Fruit fly (Drosophila melanogaster) whole organism, embryonic: ENCODE data around the gene HP1c.
A peak's percentile ranks its signal among the peaks of the same experiment; 100 is the strongest.

Source experiments
- B-H2 ChIP-seq: fragments of 200-800 bp; sonication (Bioruptor generic); optimal IDR thresholded peaks from 2 replicates; lab custom pipeline; 2018; ENCODE audit warnings: missing biosample characterization, mild to moderate bottlenecking, missing genetic modification characterization
- BtbVII ChIP-seq: fragments of 200-800 bp; sonication (Bioruptor generic); optimal IDR thresholded peaks from 3 replicates; lab custom pipeline; 2017; ENCODE audit warnings: missing biosample characterization, mild to moderate bottlenecking, missing genetic modification characterization
- CG11085 ChIP-seq: fragments of 200-800 bp; sonication (Bioruptor generic); IDR thresholded peaks from 2 replicates; pipeline ENCODE4 v1.3.6; 2022; ENCODE audit warnings: missing biosample characterization, missing genetic modification characterization
- CG11093 ChIP-seq: fragments of 200-800 bp; sonication (Bioruptor generic); IDR thresholded peaks from 3 replicates; pipeline ENCODE4 v1.3.6; 2022; ENCODE audit warnings: missing biosample characterization, missing genetic modification characterization
- CG12659 ChIP-seq: fragments of 200-800 bp; sonication (Bioruptor generic); optimal IDR thresholded peaks from 3 replicates; lab custom pipeline; 2017; ENCODE audit warnings: mild to moderate bottlenecking, missing biosample characterization, missing genetic modification reagents, missing genetic modification characterization
- CG12744 ChIP-seq: fragments of 200-800 bp; sonication (Bioruptor generic); optimal IDR thresholded peaks from 2 replicates; lab custom pipeline; 2016; ENCODE audit warnings: missing biosample characterization, missing genetic modification characterization
- CG12942 ChIP-seq: fragments of 200-800 bp; sonication (Bioruptor generic); optimal IDR thresholded peaks from 3 replicates; lab custom pipeline; 2016; ENCODE audit warnings: missing biosample characterization, missing genetic modification characterization
- CG13894 ChIP-seq: fragments of 200-800 bp; sonication (Bioruptor generic); optimal IDR thresholded peaks from 3 replicates; lab custom pipeline; 2018; ENCODE audit warnings: missing biosample characterization, mild to moderate bottlenecking, missing genetic modification characterization, moderate library complexity
- CG15073 ChIP-seq: fragments of 200-800 bp; sonication (Bioruptor generic); optimal IDR thresholded peaks from 2 replicates; lab custom pipeline; 2016; ENCODE audit warnings: missing biosample characterization, missing genetic modification characterization
- CG1647 ChIP-seq: fragments of 200-800 bp; sonication (Bioruptor generic); optimal IDR thresholded peaks from 3 replicates; lab custom pipeline; 2016; ENCODE audit warnings: missing biosample characterization, missing genetic modification characterization
- CG17359 ChIP-seq: fragments of 200-800 bp; sonication (Bioruptor generic); optimal IDR thresholded peaks from 3 replicates; lab custom pipeline; 2018; ENCODE audit warnings: missing biosample characterization, mild to moderate bottlenecking, missing genetic modification characterization, moderate library complexity
- CG1832 ChIP-seq: fragments of 200-800 bp; sonication (Bioruptor generic); optimal IDR thresholded peaks from 2 replicates; lab custom pipeline; 2017; ENCODE audit warnings: missing biosample characterization, mild to moderate bottlenecking, missing genetic modification characterization, inconsistent platforms
- CG2120 ChIP-seq: fragments of 200-800 bp; sonication (Bioruptor generic); optimal IDR thresholded peaks from 3 replicates; lab custom pipeline; 2016; ENCODE audit warnings: missing biosample characterization, missing genetic modification characterization
- CG2199 ChIP-seq: fragments of 200-800 bp; sonication (Bioruptor generic); IDR thresholded peaks from 3 replicates; pipeline ENCODE4 v1.3.6; 2022; ENCODE audit warnings: missing biosample characterization, missing genetic modification characterization
- CG2678 ChIP-seq: fragments of 200-800 bp; sonication (Bioruptor generic); optimal IDR thresholded peaks from 3 replicates; lab custom pipeline; 2019; ENCODE audit warnings: missing biosample characterization, mild to moderate bottlenecking, missing genetic modification characterization, moderate library complexity
- CG2712 ChIP-seq: fragments of 200-800 bp; optimal IDR thresholded peaks from 3 replicates; lab custom pipeline; 2019; ENCODE audit warnings: missing biosample characterization, mild to moderate bottlenecking, missing genetic modification characterization, moderate library complexity
- CG2875 ChIP-seq: fragments of 200-800 bp; sonication (Bioruptor generic); optimal IDR thresholded peaks from 2 replicates; lab custom pipeline; 2017; ENCODE audit warnings: missing biosample characterization, mild to moderate bottlenecking, missing genetic modification characterization, missing genetic modification reagents
- CG30020 ChIP-seq: fragments of 200-800 bp; optimal IDR thresholded peaks from 2 replicates; lab custom pipeline; 2019; ENCODE audit warnings: missing biosample characterization, mild to moderate bottlenecking, missing genetic modification characterization, moderate library complexity
- CG3281 ChIP-seq: fragments of 200-800 bp; sonication (Bioruptor generic); optimal IDR thresholded peaks from 3 replicates; lab custom pipeline; 2017; ENCODE audit warnings: missing biosample characterization, mild to moderate bottlenecking, missing genetic modification characterization
- CG3407 ChIP-seq: fragments of 200-800 bp; sonication (Bioruptor generic); optimal IDR thresholded peaks from 2 replicates; lab custom pipeline; 2018; ENCODE audit warnings: missing biosample characterization, mild to moderate bottlenecking, missing genetic modification characterization
- CG6654 ChIP-seq: fragments of 200-800 bp; sonication (Bioruptor generic); optimal IDR thresholded peaks from 2 replicates; lab custom pipeline; 2017; ENCODE audit warnings: missing biosample characterization, mild to moderate bottlenecking, missing genetic modification characterization
- CG6813 ChIP-seq: fragments of 200-800 bp; sonication (Bioruptor generic); optimal IDR thresholded peaks from 2 replicates; lab custom pipeline; 2017; ENCODE audit warnings: missing biosample characterization, missing genetic modification characterization, mild to moderate bottlenecking, moderate library complexity, missing genetic modification reagents
- CG7372 ChIP-seq: fragments of 200-800 bp; sonication (Bioruptor generic); IDR thresholded peaks from 2 replicates; pipeline ENCODE4 v1.3.6; 2022; ENCODE audit warnings: missing biosample characterization, missing genetic modification characterization
- CG8478 ChIP-seq: fragments of >200 bp; optimal IDR thresholded peaks from 2 replicates; lab custom pipeline; 2018
- CG8765 ChIP-seq: fragments of 200-800 bp; sonication (Bioruptor generic); IDR thresholded peaks from 2 replicates; pipeline ENCODE4 v1.3.6; 2022; ENCODE audit warnings: missing biosample characterization, missing genetic modification characterization
- CHES-1-like ChIP-seq: fragments of 200-800 bp; sonication (Bioruptor generic); optimal IDR thresholded peaks from 2 replicates; lab custom pipeline; 2016; ENCODE audit warnings: missing biosample characterization, missing genetic modification characterization
- Hr3 ChIP-seq: fragments of 200-800 bp; sonication (Bioruptor generic); optimal IDR thresholded peaks from 3 replicates; lab custom pipeline; 2016; ENCODE audit warnings: missing biosample characterization, missing genetic modification characterization
- MESR4 ChIP-seq: fragments of 200-800 bp; sonication (Bioruptor generic); optimal IDR thresholded peaks from 2 replicates; lab custom pipeline; 2018; ENCODE audit warnings: missing biosample characterization, mild to moderate bottlenecking, missing genetic modification characterization, moderate library complexity
- Meics ChIP-seq: fragments of 200-800 bp; sonication (Bioruptor generic); optimal IDR thresholded peaks from 2 replicates; lab custom pipeline; 2017; ENCODE audit warnings: missing biosample characterization, mild to moderate bottlenecking, missing genetic modification characterization
- NFAT ChIP-seq: fragments of 200-800 bp; sonication (Bioruptor generic); IDR thresholded peaks from 2 replicates; pipeline ENCODE4 v1.3.6; 2022; ENCODE audit warnings: missing biosample characterization, missing genetic modification characterization
- Vsx1 ChIP-seq: fragments of 200-800 bp; sonication (Bioruptor generic); optimal IDR thresholded peaks from 2 replicates; lab custom pipeline; 2017; ENCODE audit warnings: missing biosample characterization, mild to moderate bottlenecking, missing genetic modification characterization, missing genetic modification reagents
- ap ChIP-seq: fragments of 200-800 bp; sonication (Bioruptor generic); IDR thresholded peaks from 2 replicates; pipeline ENCODE4 v1.3.6; 2022; ENCODE audit warnings: missing biosample characterization, missing genetic modification characterization
- bowl ChIP-seq: fragments of 200-800 bp; sonication (Bioruptor generic); IDR thresholded peaks from 2 replicates; pipeline ENCODE4 v1.3.6; 2022; ENCODE audit warnings: missing biosample characterization, missing genetic modification characterization
- cas ChIP-seq: fragments of 200-800 bp; sonication (Bioruptor generic); IDR thresholded peaks from 2 replicates; pipeline ENCODE4 v1.3.6; 2022; ENCODE audit warnings: missing biosample characterization, missing genetic modification characterization
- ci ChIP-seq: fragments of 200-800 bp; sonication (Bioruptor generic); IDR thresholded peaks from 3 replicates; pipeline ENCODE4 v1.3.6; 2022; ENCODE audit warnings: missing biosample characterization, missing genetic modification characterization
- crol ChIP-seq: fragments of 200-800 bp; sonication (Bioruptor generic); IDR thresholded peaks from 2 replicates; pipeline ENCODE4 v1.3.6; 2022; ENCODE audit warnings: missing biosample characterization, missing genetic modification characterization
- fru ChIP-seq: fragments of >200 bp; optimal IDR thresholded peaks from 2 replicates; lab custom pipeline; 2017
- gem ChIP-seq: fragments of 200-800 bp; sonication (Bioruptor generic); optimal IDR thresholded peaks from 2 replicates; lab custom pipeline; 2019; ENCODE audit warnings: missing biosample characterization, mild to moderate bottlenecking, missing genetic modification characterization, moderate library complexity
- hbn ChIP-seq: fragments of 200-800 bp; sonication (Bioruptor generic); IDR thresholded peaks from 2 replicates; pipeline ENCODE4 v1.3.6; 2022; ENCODE audit warnings: missing biosample characterization, missing genetic modification characterization; ENCODE audit not compliant: partially characterized antibody
- jing ChIP-seq: fragments of 200-800 bp; sonication (Bioruptor generic); optimal IDR thresholded peaks from 2 replicates; lab custom pipeline; 2018; ENCODE audit warnings: missing biosample characterization, mild to moderate bottlenecking, missing genetic modification characterization
- kah ChIP-seq: fragments of 200-800 bp; sonication (Bioruptor generic); optimal IDR thresholded peaks from 2 replicates; lab custom pipeline; 2018; ENCODE audit warnings: missing biosample characterization, mild to moderate bottlenecking, missing genetic modification characterization
- lbe ChIP-seq: fragments of 200-800 bp; sonication (Bioruptor generic); optimal IDR thresholded peaks from 2 replicates; lab custom pipeline; 2016; ENCODE audit warnings: missing biosample characterization, mild to moderate bottlenecking, missing genetic modification characterization
- lilli ChIP-seq: fragments of 200-800 bp; sonication (Bioruptor generic); optimal IDR thresholded peaks from 3 replicates; lab custom pipeline; 2016; ENCODE audit warnings: missing biosample characterization, missing genetic modification characterization
- oc ChIP-seq: fragments of 200-800 bp; sonication (Bioruptor generic); optimal IDR thresholded peaks from 2 replicates; lab custom pipeline; 2018; ENCODE audit warnings: missing biosample characterization, mild to moderate bottlenecking, missing genetic modification characterization, moderate library complexity
- p53 ChIP-seq: fragments of 200-800 bp; sonication (Bioruptor generic); optimal IDR thresholded peaks from 2 replicates; lab custom pipeline; 2016; ENCODE audit warnings: missing biosample characterization, missing genetic modification characterization
- stc ChIP-seq: fragments of 200-800 bp; sonication (Bioruptor generic); IDR thresholded peaks from 2 replicates; pipeline ENCODE4 v1.3.6; 2022; ENCODE audit warnings: missing biosample characterization, missing genetic modification characterization
- ttk ChIP-seq: fragments of 200-800 bp; sonication (Bioruptor generic); IDR thresholded peaks from 2 replicates; pipeline ENCODE4 v2.1.2; 2022; ENCODE audit warnings: missing biosample characterization, missing genetic modification characterization
- tup ChIP-seq: fragments of 200-800 bp; sonication (Bioruptor generic); optimal IDR thresholded peaks from 2 replicates; lab custom pipeline; 2016; ENCODE audit warnings: missing biosample characterization, mild to moderate bottlenecking, missing genetic modification characterization, moderate library complexity
- wdn ChIP-seq: fragments of 200-800 bp; sonication (Bioruptor generic); IDR thresholded peaks from 2 replicates; pipeline ENCODE4 v1.3.6; 2022; ENCODE audit warnings: missing biosample characterization, missing genetic modification characterization
- z ChIP-seq: fragments of 200-800 bp; sonication (Bioruptor generic); IDR thresholded peaks from 3 replicates; pipeline ENCODE4 v1.3.6; 2022; ENCODE audit warnings: missing biosample characterization, missing genetic modification characterization
- zen ChIP-seq: fragments of 200-800 bp; sonication (Bioruptor generic); optimal IDR thresholded peaks from 3 replicates; lab custom pipeline; 2018; ENCODE audit warnings: missing biosample characterization, mild to moderate bottlenecking, missing genetic modification characterization, moderate library complexity

The HP1c gene

DNA sequence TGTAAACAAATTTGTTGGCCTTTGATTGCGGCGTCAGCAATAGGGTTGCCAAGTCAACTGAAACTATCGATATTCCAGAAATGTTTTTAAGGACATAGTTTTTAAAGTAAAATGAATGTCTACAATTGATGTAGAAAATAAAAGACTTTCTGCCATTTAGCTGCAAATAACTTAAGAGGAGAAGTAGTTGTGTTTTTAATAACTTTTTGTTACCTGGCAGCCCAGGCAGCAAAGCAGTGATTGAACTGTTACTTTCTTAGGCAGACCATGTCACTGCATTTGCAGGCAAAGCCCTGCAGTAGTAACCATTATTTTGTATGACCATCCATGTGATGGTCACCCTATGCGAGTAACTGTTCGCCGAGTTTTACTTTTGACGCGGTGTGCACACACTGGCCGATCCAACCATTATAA, 5.1 kb downstream of the HP1c start, which contains the start of the genes rumi, CG7029 and Usp12-46 (continued):
- TF ChIP-seq CG8478 (no peak), CG11085 (GFP tag; lab: Robert Waterston, UW) (0 out of 2 replicates have a peak, but pooled peaks have one; percentile 29), CG8765 (GFP tag; lab: Robert Waterston, UW) (peak; percentile 82), cas (GFP tag; lab: Robert Waterston, UW) (peak; percentile 63; the same call in 1 of the 2 replicates), Hr3 (GFP tag; lab: Kevin White, UChicago) (peak; percentile 88), Meics (GFP tag; lab: Kevin White, UChicago) (peak; percentile 75), ttk (GFP tag; lab: Robert Waterston, UW) (peak; percentile 76), Vsx1 (no peak), wdn (peak; percentile 71), CHES-1-like (GFP tag; lab: Kevin White, UChicago) (peak; percentile 97), fru (no peak), CG6813 (GFP tag; lab: Kevin White, UChicago) (peak; percentile 51), CG12744 (GFP tag; lab: Kevin White, UChicago) (peak; percentile 81), CG2875 (GFP tag; lab: Kevin White, UChicago) (peak; percentile 46), p53 (peak; percentile 86), tup (GFP tag; lab: Kevin White, UChicago) (peak; percentile 38), zen (tag; lab: Kevin White, UChicago) (peak; percentile 89), CG12942 (GFP tag; lab: Kevin White, UChicago) (peak; percentile 76), ci (peak; percentile 90), CG15073 (GFP tag; lab: Kevin White, UChicago) (peak; percentile 43), z (no peak), CG6654 (GFP tag; lab: Kevin White, UChicago) (peak; percentile 44), kah (GFP tag; lab: Kevin White, UChicago) (no peak), oc (tag; lab: Kevin White, UChicago) (peak; percentile 77), CG2199 (GFP tag; lab: Robert Waterston, UW) (0 out of 3 replicates have a peak, but pooled peaks have one; percentile 33), lbe (GFP tag; lab: Kevin White, UChicago) (peak; percentile 79), jing (GFP tag; lab: Kevin White, UChicago) (no peak), CG1832 (GFP tag; lab: Kevin White, UChicago) (no peak), CG11093 (peak; percentile 28; the same call in 1 of the 3 replicates), ap (GFP tag; lab: Robert Waterston, UW) (peak; percentile 67), BtbVII (GFP tag; lab: Kevin White, UChicago) (no peak), MESR4 (GFP tag; lab: Kevin White, UChicago) (no peak), CG13894 (tag; lab: Kevin White, UChicago) (peak; percentile 80), CG7372 (GFP tag; lab: Robert Waterston, UW) (peak; percentile 82), CG3281 (peak; percentile 80), hbn (GFP tag; lab: Robert Waterston, UW) (peak; percentile 75), stc (GFP tag; lab: Robert Waterston, UW) (peak; percentile 78), CG1647 (GFP tag; lab: Kevin White, UChicago) (peak; percentile 90), CG2678 (tag; lab: Kevin White, UChicago) (no peak), B-H2 (peak; percentile 82), CG30020 (peak; percentile 65), NFAT (GFP tag; lab: Robert Waterston, UW) (peak; percentile 84), crol (0 out of 2 replicates have a peak, but pooled peaks have one; percentile 10), CG2120 (GFP tag; lab: Kevin White, UChicago) (peak; percentile 93), lilli (GFP tag; lab: Kevin White, UChicago) (peak; percentile 95), bowl (GFP tag; lab: Robert Waterston, UW) (peak; percentile 66; the same call in 1 of the 2 replicates), CG17359 (tag; lab: Kevin White, UChicago) (peak; percentile 84), CG3407 (peak; percentile 72), CG12659 (GFP tag; lab: Kevin White, UChicago) (peak; percentile 93), gem (tag; lab: Kevin White, UChicago) (peak; percentile 92), CG2712 (tag; lab: Kevin White, UChicago) (peak; percentile 91)
